Fruit fly (Drosophila melanogaster) whole organism, adult: ENCODE data around the gene LysD.

ENCODE experiments used
- CG14711 ChIP-seq: fragments of 200-800 bp; sonication (Bioruptor generic); optimal IDR thresholded peaks from 2 replicates; lab custom pipeline; 2018; ENCODE audit warnings: missing biosample characterization, mild to moderate bottlenecking, missing genetic modification characterization, moderate library complexity
- CG1620 ChIP-seq: fragments of 200-800 bp; sonication (Bioruptor generic); optimal IDR thresholded peaks from 2 replicates; lab custom pipeline; 2016; ENCODE audit warnings: missing biosample characterization, missing genetic modification characterization
- CG7045 ChIP-seq: fragments of 200-800 bp; sonication (Bioruptor generic); optimal IDR thresholded peaks from 2 replicates; lab custom pipeline; 2017; ENCODE audit warnings: missing biosample characterization, mild to moderate bottlenecking, missing genetic modification characterization
- CG7101 ChIP-seq: fragments of 200-800 bp; sonication (Bioruptor generic); optimal IDR thresholded peaks from 2 replicates; lab custom pipeline; 2018; ENCODE audit warnings: missing biosample characterization, mild to moderate bottlenecking, missing genetic modification characterization, moderate library complexity
- Hr96 ChIP-seq: fragments of 200-800 bp; sonication (Bioruptor generic); optimal IDR thresholded peaks from 2 replicates; lab custom pipeline; 2016; ENCODE audit warnings: missing biosample characterization, missing genetic modification characterization
- bab1 ChIP-seq: fragments of 200-800 bp; sonication (Bioruptor generic); optimal IDR thresholded peaks from 3 replicates; lab custom pipeline; 2019; ENCODE audit warnings: missing biosample characterization, mild to moderate bottlenecking, missing genetic modification characterization, moderate library complexity
- cnc ChIP-seq, 2 experiments: fragments of >200 bp; optimal IDR thresholded peaks; 2 replicates each; lab custom pipeline; 2017
- kay ChIP-seq: fragments of 200-800 bp; sonication (Bioruptor generic); peaks from one replicate; lab custom pipeline; 2016; ENCODE audit warnings: missing biosample characterization, missing genetic modification characterization, borderline replicate concordance
- ovo ChIP-seq: fragments of 200-800 bp; sonication (Bioruptor generic); optimal IDR thresholded peaks from 2 replicates; lab custom pipeline; 2016; ENCODE audit warnings: missing biosample characterization, missing genetic modification characterization
- pad ChIP-seq: fragments of 200-800 bp; sonication (Bioruptor generic); optimal IDR thresholded peaks from 3 replicates; lab custom pipeline; 2017; ENCODE audit warnings: missing biosample characterization, missing genetic modification characterization, mild to moderate bottlenecking, moderate library complexity, missing genetic modification reagents
- tj ChIP-seq: fragments of 200-800 bp; sonication (Bioruptor generic); optimal IDR thresholded peaks from 3 replicates; lab custom pipeline; 2017; ENCODE audit warnings: missing biosample characterization, mild to moderate bottlenecking, missing genetic modification characterization, moderate library complexity
- toe ChIP-seq: fragments of 200-800 bp; sonication (Bioruptor generic); optimal IDR thresholded peaks from 2 replicates; lab custom pipeline; 2016; ENCODE audit warnings: missing biosample characterization, missing genetic modification characterization

DNA sequence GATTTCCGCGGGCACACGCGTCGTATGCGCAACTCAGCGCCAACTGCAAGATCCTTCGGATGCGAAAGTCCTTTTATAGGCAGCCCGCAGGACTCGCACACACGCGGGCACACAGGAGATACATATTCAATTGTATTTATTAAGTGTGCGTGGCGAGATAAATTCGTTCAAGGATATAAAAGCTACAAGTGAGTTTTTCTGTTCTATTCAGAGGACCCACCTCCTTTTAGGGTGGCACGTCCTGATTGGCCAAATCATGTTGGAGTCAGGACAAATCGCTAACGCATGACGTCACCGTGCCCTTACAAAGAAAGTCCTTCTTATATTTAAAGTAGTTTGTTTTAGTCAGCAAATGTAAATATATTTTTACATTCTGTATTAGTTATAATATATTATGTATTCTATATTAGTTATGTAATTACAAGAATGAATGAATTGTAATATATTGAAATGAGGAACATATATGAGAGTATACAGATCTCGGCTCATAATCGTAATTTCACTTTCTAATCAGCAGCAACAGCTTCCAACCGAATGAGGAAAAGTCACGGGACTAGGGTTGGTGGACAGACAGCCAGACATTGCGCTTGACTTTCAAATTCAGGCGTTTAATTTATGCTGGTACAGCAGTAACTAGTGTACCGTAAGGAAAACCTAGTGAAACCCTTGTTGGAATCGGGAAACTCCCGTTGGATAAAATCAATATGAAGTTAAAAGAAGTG, 17.7 kb downstream of the LysD start, which contains the start of gene Trhn:
- TF ChIP-seq ovo (GFP tag; lab: Kevin White, UChicago) (no peak), tj (GFP tag; lab: Kevin White, UChicago) (no peak), CG7045 (GFP tag; lab: Kevin White, UChicago) (no peak), CG14711 (tag; lab: Kevin White, UChicago) (no peak), CG7101 (tag; lab: Kevin White, UChicago) (no peak), bab1 (GFP tag; lab: Kevin White, UChicago) (no peak), toe (GFP tag; lab: Kevin White, UChicago) (no peak), Hr96 (GFP tag; lab: Kevin White, UChicago) (no peak), CG1620 (no peak), kay (no peak), cnc (optimal IDR thresholded peaks at IDR 0.05; lab: Kevin White, UChicago) (no peak), pad (GFP tag; lab: Kevin White, UChicago) (no peak)
